In genomic region chrX:13356469-13356868, ce11 we compare ENCODE assay signal across 5 worm cellular contexts.
A peak's percentile ranks its signal among the peaks of the same experiment; 100 is the strongest.
TF ChIP-seq lines count a peak whose summit lies in the region.

No protein-coding gene starts in this region.

TF ChIP-seq in whole organism, L1 larva, 84 proteins besides CTCF, POLR2A, EP300 and RAD21 (continues in another document):
- TF ChIP-seq pax-3 (tag; optimal IDR thresholded peaks at IDR 0.05; lab: Kevin White, UChicago): no peak
- TF ChIP-seq alr-1 (tag; optimal IDR thresholded peaks at IDR 0.05; lab: Kevin White, UChicago; ENCODE audit: borderline replicate concordance): no peak
- TF ChIP-seq C04F5.9 (tag; optimal IDR thresholded peaks at IDR 0.05; lab: Kevin White, UChicago): no peak
- TF ChIP-seq ama-1 (optimal IDR thresholded peaks at IDR 0.05; lab: Kevin White, UChicago): no peak
- TF ChIP-seq snu-23 (GFP tag; optimal IDR thresholded peaks at IDR 0.05; lab: Kevin White, UChicago): peak; percentile 80
- TF ChIP-seq nhr-19 (GFP tag; conservative IDR thresholded peaks at IDR 0.05; lab: Robert Waterston, UW): peak; percentile 91
- TF ChIP-seq ceh-82 (tag; optimal IDR thresholded peaks at IDR 0.05; lab: Kevin White, UChicago): peak in 1 of 3 experiments; percentile 4
- TF ChIP-seq lin-39 (tag; optimal IDR thresholded peaks at IDR 0.05; lab: Kevin White, UChicago): peak; percentile 58
- peak; percentile 77 for TF ChIP-seq elt-2 (tag; optimal IDR thresholded peaks at IDR 0.05; lab: Kevin White, UChicago)
- TF ChIP-seq fos-1 (tag; optimal IDR thresholded peaks at IDR 0.05; lab: Kevin White, UChicago): no peak
- no peak for TF ChIP-seq mab-9 (GFP tag; IDR thresholded peaks at IDR 0.05; lab: Robert Waterston, UW)
- TF ChIP-seq isw-1 (GFP tag; IDR thresholded peaks at IDR 0.05; lab: Robert Waterston, UW): no peak
- TF ChIP-seq ceh-63 (GFP tag; optimal IDR thresholded peaks at IDR 0.05; lab: Kevin White, UChicago): no peak
- TF ChIP-seq zag-1 (tag; optimal IDR thresholded peaks at IDR 0.05; lab: Kevin White, UChicago): no peak
- TF ChIP-seq ztf-4 (tag; optimal IDR thresholded peaks at IDR 0.05; lab: Kevin White, UChicago): no peak
- no peak for TF ChIP-seq nhr-237 (tag; optimal IDR thresholded peaks at IDR 0.05; lab: Kevin White, UChicago)
- TF ChIP-seq irx-1 (tag; optimal IDR thresholded peaks at IDR 0.05; lab: Kevin White, UChicago): peak; percentile 10
- TF ChIP-seq aly-2 (tag; optimal IDR thresholded peaks at IDR 0.05; lab: Kevin White, UChicago): no peak
- no peak for TF ChIP-seq hpl-2 (GFP tag; optimal IDR thresholded peaks at IDR 0.05; lab: Kevin White, UChicago)

TF ChIP-seq in whole organism, L2 larva, 48 proteins besides CTCF, POLR2A, EP300 and RAD21 (continues in another document):
- TF ChIP-seq elt-3 (tag; optimal IDR thresholded peaks at IDR 0.05; lab: Kevin White, UChicago): no peak
- no peak for TF ChIP-seq alr-1 (tag; optimal IDR thresholded peaks at IDR 0.05; lab: Kevin White, UChicago)
- peak; percentile 46 for TF ChIP-seq lin-13 (GFP tag; optimal IDR thresholded peaks at IDR 0.05; lab: Kevin White, UChicago)
- peak; percentile 71 to 84 for TF ChIP-seq mdl-1 (tag; optimal IDR thresholded peaks at IDR 0.05; lab: Kevin White, UChicago)
- no peak for TF ChIP-seq ztf-1 (GFP tag; conservative IDR thresholded peaks at IDR 0.05; lab: Robert Waterston, UW)
- TF ChIP-seq blmp-1 (tag; optimal IDR thresholded peaks at IDR 0.05; lab: Kevin White, UChicago; ENCODE audit: insufficient read depth): peak; percentile 83
- peak; percentile 88 for TF ChIP-seq nhr-129 (tag; optimal IDR thresholded peaks at IDR 0.05; lab: Kevin White, UChicago)
- TF ChIP-seq ama-1 (optimal IDR thresholded peaks at IDR 0.05; lab: Kevin White, UChicago): no peak
- TF ChIP-seq skn-1 (tag; optimal IDR thresholded peaks at IDR 0.05; lab: Kevin White, UChicago): no peak
- peak; percentile 83 for TF ChIP-seq fos-1 (tag; optimal IDR thresholded peaks at IDR 0.05; lab: Kevin White, UChicago)
- no peak for TF ChIP-seq nhr-23 (tag; optimal IDR thresholded peaks at IDR 0.05; lab: Kevin White, UChicago)
- peak; percentile 86 for TF ChIP-seq F13H6.1 (tag; optimal IDR thresholded peaks at IDR 0.05; lab: Kevin White, UChicago)
- TF ChIP-seq unc-55 (GFP tag; optimal IDR thresholded peaks at IDR 0.05; lab: Kevin White, UChicago): no peak
- TF ChIP-seq lsy-2 (tag; optimal IDR thresholded peaks at IDR 0.05; lab: Kevin White, UChicago): peak in 1 of 2 experiments; percentile 59
- peak; percentile 99 for TF ChIP-seq sma-9 (GFP tag; optimal IDR thresholded peaks at IDR 0.05; lab: Kevin White, UChicago)
- no peak for TF ChIP-seq sma-9 (tag; optimal IDR thresholded peaks at IDR 0.05; lab: Kevin White, UChicago)
- peak; percentile 73 for TF ChIP-seq sem-4 (tag; optimal IDR thresholded peaks at IDR 0.05; lab: Kevin White, UChicago)
- TF ChIP-seq nhr-237 (tag; optimal IDR thresholded peaks at IDR 0.05; lab: Kevin White, UChicago): no peak
- TF ChIP-seq ZK546.5 (tag; optimal IDR thresholded peaks at IDR 0.05; lab: Kevin White, UChicago): no peak

TF ChIP-seq in whole organism, L3 larva, 47 proteins besides CTCF, POLR2A, EP300 and RAD21 (continues in another document):
- TF ChIP-seq nhr-11 (tag; optimal IDR thresholded peaks at IDR 0.05; lab: Kevin White, UChicago) (peak; percentile 45), mml-1 (tag; optimal IDR thresholded peaks at IDR 0.05; lab: Kevin White, UChicago) (peak; percentile 14), ztf-11 (tag; optimal IDR thresholded peaks at IDR 0.05; lab: Kevin White, UChicago) (no peak), ceh-9 (tag; optimal IDR thresholded peaks at IDR 0.05; lab: Kevin White, UChicago) (no peak), lsy-12 (tag; optimal IDR thresholded peaks at IDR 0.05; lab: Kevin White, UChicago) (peak; percentile 24), nhr-28 (tag; optimal IDR thresholded peaks at IDR 0.05; lab: Kevin White, UChicago) (no peak), ceh-28 (tag; optimal IDR thresholded peaks at IDR 0.05; lab: Kevin White, UChicago) (no peak), nhr-25 (tag; optimal IDR thresholded peaks at IDR 0.05; lab: Kevin White, UChicago) (peak; percentile 87), unc-39 (tag; optimal IDR thresholded peaks at IDR 0.05; lab: Kevin White, UChicago) (no peak), nhr-23 (tag; optimal IDR thresholded peaks at IDR 0.05; lab: Kevin White, UChicago) (peak; percentile 87), elt-2 (tag; optimal IDR thresholded peaks at IDR 0.05; lab: Kevin White, UChicago) (peak; percentile 83), unc-62 (GFP tag; optimal IDR thresholded peaks at IDR 0.05; lab: Kevin White, UChicago) (peak; percentile 68), fkh-2 (tag; optimal IDR thresholded peaks at IDR 0.05; lab: Kevin White, UChicago) (no peak), elt-1 (tag; optimal IDR thresholded peaks at IDR 0.05; lab: Kevin White, UChicago) (no peak), hmg-11 (tag; optimal IDR thresholded peaks at IDR 0.05; lab: Kevin White, UChicago) (no peak), egl-27 (tag; optimal IDR thresholded peaks at IDR 0.05; lab: Kevin White, UChicago) (peak; percentile 85), nhr-77 (tag; optimal IDR thresholded peaks at IDR 0.05; lab: Kevin White, UChicago) (no peak), ceh-82 (tag; optimal IDR thresholded peaks at IDR 0.05; lab: Kevin White, UChicago) (no peak), nhr-76 (tag; optimal IDR thresholded peaks at IDR 0.05; lab: Kevin White, UChicago) (peak; percentile 43), zag-1 (tag; optimal IDR thresholded peaks at IDR 0.05; lab: Kevin White, UChicago) (no peak), nhr-12 (tag; optimal IDR thresholded peaks at IDR 0.05; lab: Kevin White, UChicago) (no peak)

TF ChIP-seq in whole organism, L4 larva, 104 proteins besides CTCF, POLR2A, EP300 and RAD21 (continues in another document):
- no peak for TF ChIP-seq arid-1 (GFP tag; conservative IDR thresholded peaks at IDR 0.05; lab: Robert Waterston, UW)
- no peak for TF ChIP-seq lin-15B (tag; optimal IDR thresholded peaks at IDR 0.05; lab: Kevin White, UChicago)
- TF ChIP-seq F37D6.2 (tag; optimal IDR thresholded peaks at IDR 0.05; lab: Kevin White, UChicago): no peak
- no peak for TF ChIP-seq madf-5 (GFP tag; IDR thresholded peaks at IDR 0.05; lab: Robert Waterston, UW)
- no peak for TF ChIP-seq snpc-1.2 (GFP tag; IDR thresholded peaks at IDR 0.05; lab: Robert Waterston, UW)
- no peak for TF ChIP-seq ceh-62 (tag; optimal IDR thresholded peaks at IDR 0.05; lab: Kevin White, UChicago)
- no peak for TF ChIP-seq zip-11 (GFP tag; IDR thresholded peaks at IDR 0.05; lab: Robert Waterston, UW)
- no peak for TF ChIP-seq attf-4 (tag; optimal IDR thresholded peaks at IDR 0.05; lab: Kevin White, UChicago)
- TF ChIP-seq dve-1 (tag; optimal IDR thresholded peaks at IDR 0.05; lab: Kevin White, UChicago; ENCODE audit: insufficient read depth): peak; percentile 92
- TF ChIP-seq spr-1 (tag; optimal IDR thresholded peaks at IDR 0.05; lab: Kevin White, UChicago): no peak
- no peak for TF ChIP-seq daf-19 (GFP tag; conservative IDR thresholded peaks at IDR 0.05; lab: Robert Waterston, UW)
- TF ChIP-seq nhr-76 (tag; optimal IDR thresholded peaks at IDR 0.05; lab: Kevin White, UChicago): peak; percentile 57
- TF ChIP-seq lin-29 (GFP tag; IDR thresholded peaks at IDR 0.05; lab: Robert Waterston, UW): no peak
- no peak for TF ChIP-seq ceh-28 (tag; optimal IDR thresholded peaks at IDR 0.05; lab: Kevin White, UChicago)
- TF ChIP-seq nhr-11 (tag; optimal IDR thresholded peaks at IDR 0.05; lab: Kevin White, UChicago): peak; percentile 70
- no peak for TF ChIP-seq jun-1 (tag; optimal IDR thresholded peaks at IDR 0.05; lab: Kevin White, UChicago)
- TF ChIP-seq unc-62 (GFP tag; optimal IDR thresholded peaks at IDR 0.05 in 1 of 2; lab: Kevin White, UChicago): peak in 1 of 2 experiments; percentile 67
- TF ChIP-seq unc-62 (tag; optimal IDR thresholded peaks at IDR 0.05; lab: Kevin White, UChicago): no peak
- no peak for TF ChIP-seq ctbp-1 (GFP tag; IDR thresholded peaks at IDR 0.05; lab: Robert Waterston, UW)
- no peak for TF ChIP-seq lin-38 (GFP tag; IDR thresholded peaks at IDR 0.05; lab: Robert Waterston, UW)
- peak; percentile 94 for TF ChIP-seq hlh-11 (tag; optimal IDR thresholded peaks at IDR 0.05; lab: Kevin White, UChicago)
- no peak for TF ChIP-seq vab-7 (GFP tag; IDR thresholded peaks at IDR 0.05; lab: Robert Waterston, UW)

TF ChIP-seq in whole organism, young adult, 124 proteins besides CTCF, POLR2A, EP300 and RAD21 (continues in another document):
- TF ChIP-seq F55B11.4 (tag; optimal IDR thresholded peaks at IDR 0.05; lab: Kevin White, UChicago; ENCODE audit: borderline replicate concordance, insufficient read depth): no peak
- TF ChIP-seq Y53F4B.3 (GFP tag; IDR thresholded peaks at IDR 0.05; lab: Robert Waterston, UW): no peak
- peak; percentile 83 for TF ChIP-seq lin-40 (tag; optimal IDR thresholded peaks at IDR 0.05; lab: Kevin White, UChicago)
- no peak for TF ChIP-seq cebp-1 (GFP tag; IDR thresholded peaks at IDR 0.05; lab: Robert Waterston, UW)
- TF ChIP-seq cebp-1 (tag; optimal IDR thresholded peaks at IDR 0.05; lab: Kevin White, UChicago): peak; percentile 61
- TF ChIP-seq madf-6 (GFP tag; IDR thresholded peaks at IDR 0.05; lab: Robert Waterston, UW): no peak
- no peak for TF ChIP-seq hrde-1 (tag; optimal IDR thresholded peaks at IDR 0.05; lab: Kevin White, UChicago; ENCODE audit: borderline replicate concordance)
- peak; percentile 66 for TF ChIP-seq chd-7 (tag; optimal IDR thresholded peaks at IDR 0.05; lab: Kevin White, UChicago)
- no peak for TF ChIP-seq mcd-1 (GFP tag; IDR thresholded peaks at IDR 0.05; lab: Robert Waterston, UW)
- TF ChIP-seq Y56A3A.18 (GFP tag; IDR thresholded peaks at IDR 0.05; lab: Robert Waterston, UW): 0 out of 2 replicates have a peak, but pooled peaks have one; percentile 28
- no peak for TF ChIP-seq Y53G8AR.9 (GFP tag; conservative IDR thresholded peaks at IDR 0.05; lab: Robert Waterston, UW)
- TF ChIP-seq madf-8 (GFP tag; conservative IDR thresholded peaks at IDR 0.05; lab: Robert Waterston, UW): no peak
- no peak for TF ChIP-seq aptf-3 (GFP tag; IDR thresholded peaks at IDR 0.05; lab: Robert Waterston, UW)
- no peak for TF ChIP-seq him-1 (tag; optimal IDR thresholded peaks at IDR 0.05; lab: Kevin White, UChicago)
- TF ChIP-seq fkh-3 (tag; optimal IDR thresholded peaks at IDR 0.05; lab: Kevin White, UChicago): no peak
- TF ChIP-seq F39B2.1 (GFP tag; IDR thresholded peaks at IDR 0.05; lab: Robert Waterston, UW): no peak
- TF ChIP-seq hlh-12 (tag; optimal IDR thresholded peaks at IDR 0.05; lab: Kevin White, UChicago): no peak
- TF ChIP-seq F37B4.10 (GFP tag; IDR thresholded peaks at IDR 0.05; lab: Robert Waterston, UW): no peak
- TF ChIP-seq ceh-40 (GFP tag; IDR thresholded peaks at IDR 0.05; lab: Robert Waterston, UW): no peak; the same call in 1 of the 2 replicates
- TF ChIP-seq F49E8.2 (tag; optimal IDR thresholded peaks at IDR 0.05; lab: Kevin White, UChicago; ENCODE audit: insufficient read depth): no peak
- TF ChIP-seq ceh-91 (GFP tag; IDR thresholded peaks at IDR 0.05; lab: Robert Waterston, UW): no peak
- no peak for TF ChIP-seq T07F8.4 (tag; optimal IDR thresholded peaks at IDR 0.05; lab: Kevin White, UChicago)
- peak; percentile 68 for TF ChIP-seq K11D2.4 (GFP tag; IDR thresholded peaks at IDR 0.05; lab: Robert Waterston, UW)
- no peak for TF ChIP-seq ekl-4 (GFP tag; IDR thresholded peaks at IDR 0.05; lab: Robert Waterston, UW)
- no peak for TF ChIP-seq lir-1 (GFP tag; conservative IDR thresholded peaks at IDR 0.05; lab: Robert Waterston, UW)
